Fruit fly (Drosophila melanogaster) whole organism, embryonic: Measurements from ENCODE around the gene mRpS18B.

ENCODE experiments used
- ATbp ChIP-seq: fragments of 200-800 bp; sonication (Bioruptor generic); optimal IDR thresholded peaks from 2 replicates; lab custom pipeline; 2017; ENCODE audit warnings: missing biosample characterization, mild to moderate bottlenecking, missing genetic modification characterization, missing genetic modification reagents
- Blimp-1 ChIP-seq: fragments of 200-800 bp; sonication (Bioruptor generic); optimal IDR thresholded peaks from 3 replicates; lab custom pipeline; 2018; ENCODE audit warnings: missing biosample characterization, missing genetic modification characterization, mild to moderate bottlenecking, moderate library complexity, missing genetic modification reagents
- CG1024 ChIP-seq: fragments of 200-800 bp; sonication (Bioruptor generic); IDR thresholded peaks from 2 replicates; pipeline ENCODE4 v1.3.6; 2022; ENCODE audit warnings: missing biosample characterization, missing genetic modification characterization
- CG10979 ChIP-seq: fragments of 200-800 bp; sonication (Bioruptor generic); optimal IDR thresholded peaks from 2 replicates; lab custom pipeline; 2018; ENCODE audit warnings: missing biosample characterization, mild to moderate bottlenecking, missing genetic modification characterization, moderate library complexity
- CG11723 ChIP-seq: fragments of 200-800 bp; sonication (Bioruptor generic); optimal IDR thresholded peaks from 2 replicates; lab custom pipeline; 2017; ENCODE audit warnings: missing biosample characterization, mild to moderate bottlenecking, missing genetic modification characterization
- CG12155 ChIP-seq: fragments of 200-800 bp; sonication (Bioruptor generic); optimal IDR thresholded peaks from 3 replicates; lab custom pipeline; 2016; ENCODE audit warnings: missing biosample characterization, missing genetic modification characterization
- CG1233 ChIP-seq: fragments of 200-800 bp; sonication (Bioruptor generic); optimal IDR thresholded peaks from 4 replicates; lab custom pipeline; 2018; ENCODE audit warnings: missing biosample characterization, mild to moderate bottlenecking, missing genetic modification characterization
- CG13624 ChIP-seq: fragments of 200-800 bp; sonication (Bioruptor generic); optimal IDR thresholded peaks from 2 replicates; lab custom pipeline; 2016; ENCODE audit warnings: missing biosample characterization, missing genetic modification characterization
- CG1529 ChIP-seq: fragments of 200-800 bp; sonication (Bioruptor generic); optimal IDR thresholded peaks from 3 replicates; lab custom pipeline; 2018; ENCODE audit warnings: missing biosample characterization, missing genetic modification characterization
- CG18262 ChIP-seq: fragments of 200-800 bp; optimal IDR thresholded peaks from 3 replicates; lab custom pipeline; 2019; ENCODE audit warnings: missing biosample characterization, mild to moderate bottlenecking, missing genetic modification characterization, moderate library complexity
- CG1832 ChIP-seq: fragments of 200-800 bp; sonication (Bioruptor generic); optimal IDR thresholded peaks from 2 replicates; lab custom pipeline; 2017; ENCODE audit warnings: missing biosample characterization, mild to moderate bottlenecking, missing genetic modification characterization, inconsistent platforms
- CG18619 ChIP-seq: fragments of 200-800 bp; sonication (Bioruptor generic); optimal IDR thresholded peaks from 3 replicates; lab custom pipeline; 2017; ENCODE audit warnings: missing biosample characterization, mild to moderate bottlenecking, missing genetic modification characterization
- CG2889 ChIP-seq: fragments of 200-800 bp; sonication (Bioruptor generic); IDR thresholded peaks from 3 replicates; pipeline ENCODE4 v1.3.6; 2022; ENCODE audit warnings: missing biosample characterization, missing genetic modification characterization
- CG30403 ChIP-seq: fragments of 200-800 bp; sonication (Bioruptor generic); optimal IDR thresholded peaks from 3 replicates; lab custom pipeline; 2016; ENCODE audit warnings: missing biosample characterization, missing genetic modification characterization
- CG30431 ChIP-seq: fragments of 200-800 bp; sonication (Bioruptor generic); optimal IDR thresholded peaks from 2 replicates; lab custom pipeline; 2017; ENCODE audit warnings: missing biosample characterization, missing genetic modification characterization
- CG31365 ChIP-seq: fragments of 200-800 bp; sonication (Bioruptor generic); optimal IDR thresholded peaks from 2 replicates; lab custom pipeline; 2018; ENCODE audit warnings: missing biosample characterization, mild to moderate bottlenecking, missing genetic modification characterization
- CG32532 ChIP-seq: fragments of 200-800 bp; sonication (Bioruptor generic); IDR thresholded peaks from 2 replicates; pipeline ENCODE4 v1.3.6; 2022; ENCODE audit warnings: missing biosample characterization, missing genetic modification characterization
- CG33213 ChIP-seq: fragments of 200-800 bp; sonication (Bioruptor generic); optimal IDR thresholded peaks from 3 replicates; lab custom pipeline; 2016; ENCODE audit warnings: missing biosample characterization, missing genetic modification characterization
- CG34224 ChIP-seq: fragments of 200-800 bp; sonication (Bioruptor generic); IDR thresholded peaks from 3 replicates; pipeline ENCODE4 v1.3.6; 2022; ENCODE audit warnings: missing biosample characterization, missing genetic modification characterization; ENCODE audit not compliant: partially characterized antibody
- CG4617 ChIP-seq: fragments of 200-800 bp; sonication (Bioruptor generic); optimal IDR thresholded peaks from 3 replicates; lab custom pipeline; 2016; ENCODE audit warnings: missing biosample characterization, missing genetic modification characterization, borderline replicate concordance
- CG4730 ChIP-seq: fragments of 200-800 bp; sonication (Bioruptor generic); IDR thresholded peaks from 2 replicates; pipeline ENCODE4 v1.3.6; 2022; ENCODE audit warnings: missing biosample characterization, missing genetic modification characterization
- CG6254 ChIP-seq: fragments of 200-800 bp; sonication (Bioruptor generic); optimal IDR thresholded peaks from 3 replicates; lab custom pipeline; 2017; ENCODE audit warnings: mild to moderate bottlenecking, missing biosample characterization, missing genetic modification reagents, missing genetic modification characterization
- CG7271 ChIP-seq: fragments of 200-800 bp; sonication (Bioruptor generic); optimal IDR thresholded peaks from 2 replicates; lab custom pipeline; 2018; ENCODE audit warnings: missing biosample characterization, mild to moderate bottlenecking, missing genetic modification characterization, moderate library complexity
- CG7745 ChIP-seq: fragments of 200-800 bp; sonication (Bioruptor generic); optimal IDR thresholded peaks from 2 replicates; lab custom pipeline; 2018; ENCODE audit warnings: missing biosample characterization, mild to moderate bottlenecking, missing genetic modification characterization, moderate library complexity
- CG7786 ChIP-seq: fragments of 200-800 bp; sonication (Bioruptor generic); optimal IDR thresholded peaks from 2 replicates; lab custom pipeline; 2016; ENCODE audit warnings: missing biosample characterization, missing genetic modification characterization
- CG8281 ChIP-seq: fragments of 200-800 bp; sonication (Bioruptor generic); optimal IDR thresholded peaks from 2 replicates; lab custom pipeline; 2018; ENCODE audit warnings: missing biosample characterization, mild to moderate bottlenecking, missing genetic modification characterization, moderate library complexity
- CG9437 ChIP-seq: fragments of 200-800 bp; sonication (Bioruptor generic); optimal IDR thresholded peaks from 2 replicates; lab custom pipeline; 2018; ENCODE audit warnings: missing biosample characterization, mild to moderate bottlenecking, missing genetic modification characterization
- CG9727 ChIP-seq: fragments of 200-800 bp; sonication (Bioruptor generic); optimal IDR thresholded peaks from 3 replicates; lab custom pipeline; 2017; ENCODE audit warnings: missing biosample characterization, mild to moderate bottlenecking, missing genetic modification characterization
- CG9932 ChIP-seq: fragments of 200-800 bp; sonication (Bioruptor generic); IDR thresholded peaks from 2 replicates; pipeline ENCODE4 v1.3.6; 2022; ENCODE audit warnings: missing biosample characterization, missing genetic modification characterization
- H15 ChIP-seq: fragments of 200-800 bp; sonication (Bioruptor generic); IDR thresholded peaks from 3 replicates; pipeline ENCODE4 v1.3.6; 2022; ENCODE audit warnings: missing biosample characterization, missing genetic modification characterization
- HmgZ ChIP-seq: fragments of 200-800 bp; sonication (Bioruptor generic); optimal IDR thresholded peaks from 2 replicates; lab custom pipeline; 2018; ENCODE audit warnings: missing biosample characterization, mild to moderate bottlenecking, missing genetic modification characterization
- Hmx ChIP-seq: fragments of 200-800 bp; sonication (Bioruptor generic); optimal IDR thresholded peaks from 2 replicates; lab custom pipeline; 2016; ENCODE audit warnings: missing biosample characterization, missing genetic modification characterization
- Max ChIP-seq: fragments of 200-800 bp; sonication (Bioruptor generic); optimal IDR thresholded peaks from 2 replicates; lab custom pipeline; 2016; ENCODE audit warnings: missing biosample characterization, mild to moderate bottlenecking, missing genetic modification characterization
- Ravus ChIP-seq: fragments of 200-800 bp; sonication (Bioruptor generic); IDR thresholded peaks from 2 replicates; pipeline ENCODE4 v1.3.6; 2022; ENCODE audit warnings: missing biosample characterization, missing genetic modification characterization
- Sox102F ChIP-seq: fragments of 200-800 bp; sonication (Bioruptor generic); optimal IDR thresholded peaks from 2 replicates; lab custom pipeline; 2018; ENCODE audit warnings: missing biosample characterization, mild to moderate bottlenecking, missing genetic modification characterization, moderate library complexity
- amos ChIP-seq: fragments of 200-800 bp; sonication (Bioruptor generic); IDR thresholded peaks from 2 replicates; pipeline ENCODE4 v1.3.6; 2022; ENCODE audit warnings: missing biosample characterization, missing genetic modification characterization; ENCODE audit not compliant: partially characterized antibody
- bbx ChIP-seq: fragments of 200-800 bp; sonication (Bioruptor generic); IDR thresholded peaks from 2 replicates; pipeline ENCODE4 v1.3.6; 2022; ENCODE audit warnings: missing biosample characterization, missing genetic modification characterization; ENCODE audit not compliant: partially characterized antibody
- ems ChIP-seq: fragments of 200-800 bp; sonication (Bioruptor generic); optimal IDR thresholded peaks from 3 replicates; lab custom pipeline; 2016; ENCODE audit warnings: missing biosample characterization, missing genetic modification characterization
- en ChIP-seq: fragments of 200-800 bp; sonication (Bioruptor generic); optimal IDR thresholded peaks from 2 replicates; lab custom pipeline; 2016; ENCODE audit warnings: missing biosample characterization, missing genetic modification characterization
- exex ChIP-seq: fragments of 200-800 bp; sonication (Bioruptor generic); optimal IDR thresholded peaks from 4 replicates; lab custom pipeline; 2018; ENCODE audit warnings: missing biosample characterization, mild to moderate bottlenecking, missing genetic modification characterization, moderate library complexity
- gem ChIP-seq: fragments of 200-800 bp; sonication (Bioruptor generic); optimal IDR thresholded peaks from 2 replicates; lab custom pipeline; 2019; ENCODE audit warnings: missing biosample characterization, mild to moderate bottlenecking, missing genetic modification characterization, moderate library complexity
- hkb ChIP-seq, 2 experiments: fragments of 200-800 bp in 1 of 2; fragments of >200 bp in 1 of 2; sonication (Bioruptor generic) in 1 of 2; IDR thresholded peaks in 1 of 2; optimal IDR thresholded peaks in 1 of 2; 2 replicates each; pipeline versions ENCODE4 v1.3.6 to Lab custom; 2017 to 2022; ENCODE audit warnings: missing biosample characterization in 1 of 2, missing genetic modification characterization in 1 of 2
- ind ChIP-seq: fragments of 200-800 bp; sonication (Bioruptor generic); optimal IDR thresholded peaks from 3 replicates; lab custom pipeline; 2016; ENCODE audit warnings: missing biosample characterization, missing genetic modification characterization
- mirr ChIP-seq: fragments of 200-800 bp; sonication (Bioruptor generic); optimal IDR thresholded peaks from 3 replicates; lab custom pipeline; 2018; ENCODE audit warnings: missing biosample characterization, mild to moderate bottlenecking, missing genetic modification characterization
- mld ChIP-seq: fragments of 200-800 bp; sonication (Bioruptor generic); IDR thresholded peaks from 3 replicates; pipeline ENCODE4 v1.3.6; 2022; ENCODE audit warnings: missing biosample characterization, missing genetic modification characterization; ENCODE audit not compliant: partially characterized antibody
- nerfin-1 ChIP-seq: fragments of 200-800 bp; sonication (Bioruptor generic); optimal IDR thresholded peaks from 3 replicates; lab custom pipeline; 2019; ENCODE audit warnings: missing biosample characterization, mild to moderate bottlenecking, missing genetic modification characterization, moderate library complexity
- otp ChIP-seq: fragments of 200-800 bp; sonication (Bioruptor generic); IDR thresholded peaks from 3 replicates; pipeline ENCODE4, ENCODE4 v1.3.6; 2022; ENCODE audit warnings: missing biosample characterization, missing genetic modification characterization
- wdn ChIP-seq: fragments of 200-800 bp; sonication (Bioruptor generic); IDR thresholded peaks from 2 replicates; pipeline ENCODE4 v1.3.6; 2022; ENCODE audit warnings: missing biosample characterization, missing genetic modification characterization
- zfh2 ChIP-seq: fragments of 200-800 bp; sonication (Bioruptor generic); optimal IDR thresholded peaks from 2 replicates; lab custom pipeline; 2016; ENCODE audit warnings: missing biosample characterization, missing genetic modification characterization

Gene mRpS18B

dm6 chr2L:20097105-20097631 is at the start of gene mRpS18B, which contains the start of gene Kua (continued):
- no peak for TF ChIP-seq zfh2
- TF ChIP-seq gem: peak; percentile 78
- TF ChIP-seq CG1832: no peak
- TF ChIP-seq CG8281 (tag; lab: Kevin White, UChicago): no peak
- TF ChIP-seq nerfin-1 (tag; lab: Kevin White, UChicago): peak; percentile 26
- TF ChIP-seq H15 (GFP tag; lab: Robert Waterston, UW): peak; percentile 52; the same call in 1 of the 3 replicates
- peak; percentile 64 for TF ChIP-seq CG34224 (GFP tag; lab: Robert Waterston, UW)
- TF ChIP-seq ind (GFP tag; lab: Kevin White, UChicago): peak; percentile 53
- TF ChIP-seq CG7745 (tag; lab: Kevin White, UChicago): no peak
- TF ChIP-seq amos (GFP tag; lab: Robert Waterston, UW): peak; percentile 66
- peak; percentile 10 for TF ChIP-seq ems (GFP tag; lab: Kevin White, UChicago)
- TF ChIP-seq CG32532 (GFP tag; lab: Robert Waterston, UW): peak; percentile 63
- TF ChIP-seq CG18619 (GFP tag; lab: Kevin White, UChicago): peak; percentile 34
- TF ChIP-seq CG7271 (tag; lab: Kevin White, UChicago): no peak
- TF ChIP-seq CG18262 (tag; lab: Kevin White, UChicago): peak; percentile 60
- TF ChIP-seq CG2889 (GFP tag; lab: Robert Waterston, UW): 0 out of 3 replicates have a peak, but pooled peaks have one; percentile 22
- TF ChIP-seq CG9727 (GFP tag; lab: Kevin White, UChicago): peak; percentile 18
- TF ChIP-seq CG4730 (GFP tag; lab: Robert Waterston, UW): no peak
- TF ChIP-seq CG30431 (GFP tag; lab: Kevin White, UChicago): no peak
- peak; percentile 78 for TF ChIP-seq CG9932 (GFP tag; lab: Robert Waterston, UW)
- peak; percentile 63 for TF ChIP-seq CG30403
- no peak for TF ChIP-seq exex (tag; lab: Kevin White, UChicago)
- no peak for TF ChIP-seq CG31365
- TF ChIP-seq CG6254 (GFP tag; lab: Kevin White, UChicago): peak; percentile 23
- peak; percentile 54 for TF ChIP-seq Blimp-1
- TF ChIP-seq CG7786 (GFP tag; lab: Kevin White, UChicago): no peak
- TF ChIP-seq CG12155 (GFP tag; lab: Kevin White, UChicago): peak; percentile 31
- TF ChIP-seq Sox102F (GFP tag; lab: Kevin White, UChicago): peak; percentile 71
- no peak for TF ChIP-seq ATbp
- peak; percentile 47 for TF ChIP-seq HmgZ
- TF ChIP-seq hkb (optimal IDR thresholded peaks at IDR 0.05; lab: Kevin White, UChicago): no peak
- TF ChIP-seq hkb (GFP tag; IDR thresholded peaks at IDR 0.05; lab: Robert Waterston, UW): peak; percentile 53
- peak; percentile 52 for TF ChIP-seq CG10979 (tag; lab: Kevin White, UChicago)
- no peak for TF ChIP-seq mirr (GFP tag; lab: Kevin White, UChicago)
- no peak for TF ChIP-seq Ravus (GFP tag; lab: Robert Waterston, UW)
- no peak for TF ChIP-seq CG11723 (GFP tag; lab: Kevin White, UChicago)
- TF ChIP-seq mld (GFP tag; lab: Robert Waterston, UW): no peak
- peak; percentile 26 for TF ChIP-seq CG13624 (GFP tag; lab: Kevin White, UChicago)
- peak; percentile 40; the same call in 1 of the 3 replicates for TF ChIP-seq otp (GFP tag; lab: Robert Waterston, UW)
- peak; percentile 13 for TF ChIP-seq CG33213 (GFP tag; lab: Kevin White, UChicago)
- TF ChIP-seq CG1024 (GFP tag; lab: Robert Waterston, UW): no peak
- peak; percentile 40 for TF ChIP-seq CG4617 (GFP tag; lab: Kevin White, UChicago)
- TF ChIP-seq CG9437: peak; percentile 86
- TF ChIP-seq Hmx (GFP tag; lab: Kevin White, UChicago): no peak
- TF ChIP-seq wdn: no peak
- peak; percentile 60; the same call in 1 of the 2 replicates for TF ChIP-seq bbx
- TF ChIP-seq CG1233 (GFP tag; lab: Kevin White, UChicago): peak; percentile 14
- TF ChIP-seq Max (GFP tag; lab: Kevin White, UChicago): no peak
- no peak for TF ChIP-seq CG1529 (GFP tag; lab: Kevin White, UChicago)
- TF ChIP-seq en (GFP tag; lab: Kevin White, UChicago): no peak
